Worm (Caenorhabditis elegans): ENCODE results near the gene nfi-1.

nfi-1 gene

DNA sequence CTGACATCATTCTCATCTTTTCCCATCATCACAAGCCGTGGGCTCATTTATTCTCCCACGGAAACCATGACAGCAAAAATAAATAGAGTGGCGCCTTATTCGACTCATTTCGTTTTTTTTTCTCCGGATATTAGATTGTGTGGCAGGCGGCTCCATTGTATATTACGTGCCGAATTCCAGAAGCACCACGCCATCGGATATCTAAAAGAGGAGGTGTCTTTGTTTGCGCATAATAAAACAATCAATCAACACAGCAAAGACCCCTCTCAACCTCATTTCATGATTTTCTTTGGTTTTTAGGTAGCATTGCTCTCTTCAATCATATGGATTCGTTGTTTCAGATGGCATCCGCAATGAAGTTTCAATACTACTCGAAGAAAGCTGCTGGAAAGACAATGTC lies 11.1 kb downstream of the nfi-1 start, which contains the start of gene tph-1:
Gene tph-1, plus strand, starts transcription at position 301 of the 400 bp plus-strand sequence.
- TF ChIP-seq F57C9.4 (tag; optimal IDR thresholded peaks at IDR 0.05) (no peak), ceh-27 (GFP tag; optimal IDR thresholded peaks at IDR 0.05) (no peak), egrh-3 (GFP tag; IDR thresholded peaks at IDR 0.05) (no peak), sdz-38 (tag; optimal IDR thresholded peaks at IDR 0.05) (no peak), cebp-1 (GFP tag; IDR thresholded peaks at IDR 0.05) (no peak), cebp-1 (tag; optimal IDR thresholded peaks at IDR 0.05) (no peak), nfyb-1 (GFP tag; IDR thresholded peaks at IDR 0.05) (no peak)

DNA sequence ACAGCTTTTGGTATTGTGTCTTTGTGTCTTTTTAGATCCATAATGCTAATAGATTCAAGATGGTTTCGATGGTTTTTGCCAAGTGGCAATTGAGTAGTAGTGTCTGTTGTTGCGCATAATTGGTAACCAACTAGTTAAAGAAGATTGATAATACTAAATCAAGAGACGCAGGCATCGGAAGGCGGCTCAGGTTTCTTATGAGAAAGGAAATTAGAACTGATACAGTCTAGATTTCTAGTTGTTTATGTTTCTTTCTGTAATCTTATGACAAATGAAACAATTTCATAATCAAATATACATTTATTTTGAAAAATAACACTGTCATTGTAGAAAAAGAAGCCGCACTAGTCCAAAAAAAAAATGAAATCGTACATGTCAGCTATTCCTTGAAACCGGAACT lies 15.8 kb downstream of the nfi-1 start, which contains the start of gene ZK1290.10:
Gene ZK1290.10, minus strand, starts transcription at position 101 of the 400 bp plus-strand sequence.
- TF ChIP-seq Y56A3A.18 (GFP tag; IDR thresholded peaks at IDR 0.05) (0 out of 2 replicates have a peak, but pooled peaks have one; percentile 32), ztf-6 (GFP tag; IDR thresholded peaks at IDR 0.05) (no peak)

DNA sequence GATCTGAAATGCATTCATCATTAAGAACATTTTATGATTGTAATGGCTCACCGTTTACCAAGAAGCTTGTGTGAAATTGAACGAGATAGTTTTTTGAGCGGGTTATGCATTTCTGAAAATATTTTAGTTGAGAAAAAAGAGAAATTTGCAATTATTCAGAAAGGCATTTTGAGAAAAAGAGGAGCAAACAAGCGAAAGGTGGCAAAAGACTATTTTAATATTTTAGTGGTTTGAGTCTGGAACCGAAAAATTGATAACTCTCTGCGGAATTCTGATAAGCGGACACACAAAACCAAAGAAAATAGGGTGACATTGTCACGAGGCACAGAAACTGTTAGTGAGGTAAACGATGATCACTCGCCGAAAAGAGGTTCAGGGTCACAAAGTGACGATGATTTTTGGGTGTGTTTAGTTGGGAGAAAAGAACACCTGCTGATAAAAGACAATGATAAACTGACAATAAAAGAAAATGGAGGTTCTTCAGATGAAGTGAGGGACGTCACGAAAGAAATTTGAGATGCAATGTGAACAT lies 16.8 kb downstream of the nfi-1 start:
- TF ChIP-seq mxl-1 (tag; optimal IDR thresholded peaks at IDR 0.05) (no peak), egl-44 (GFP tag; IDR thresholded peaks at IDR 0.05) (no peak), Y79H2A.3 (GFP tag; conservative IDR thresholded peaks at IDR 0.05) (no peak), ztf-28 (GFP tag; IDR thresholded peaks at IDR 0.05) (no peak), aptf-2 (GFP tag; conservative IDR thresholded peaks at IDR 0.05) (no peak), D2030.7 (GFP tag; IDR thresholded peaks at IDR 0.05) (no peak), repo-1 (tag; optimal IDR thresholded peaks at IDR 0.05) (no peak), madf-10 (tag; optimal IDR thresholded peaks at IDR 0.05) (peak; percentile 36), nfya-2 (GFP tag; IDR thresholded peaks at IDR 0.05) (no peak), F23B12.7 (tag; optimal IDR thresholded peaks at IDR 0.05; ENCODE audit: insufficient read depth) (no peak), sdz-38 (tag; optimal IDR thresholded peaks at IDR 0.05) (no peak), C06A6.2 (GFP tag; conservative IDR thresholded peaks at IDR 0.05) (no peak), madf-6 (GFP tag; IDR thresholded peaks at IDR 0.05) (no peak), hsf-1 (GFP tag; IDR thresholded peaks at IDR 0.05) (no peak), tlf-1 (GFP tag; optimal IDR thresholded peaks at IDR 0.05) (no peak), athp-1 (tag; optimal IDR thresholded peaks at IDR 0.05) (no peak), nhr-80 (tag; optimal IDR thresholded peaks at IDR 0.05) (peak; percentile 97), ceh-79 (tag; optimal IDR thresholded peaks at IDR 0.05) (no peak), madf-8 (GFP tag; conservative IDR thresholded peaks at IDR 0.05) (no peak), die-1 (tag; optimal IDR thresholded peaks at IDR 0.05) (no peak), egl-18 (GFP tag; IDR thresholded peaks at IDR 0.05) (no peak), akir-1 (GFP tag; optimal IDR thresholded peaks at IDR 0.05) (no peak), let-607 (tag; optimal IDR thresholded peaks at IDR 0.05) (peak in 1 of 2 experiments; percentile 31), F37B4.10 (GFP tag; IDR thresholded peaks at IDR 0.05) (no peak), lag-1 (GFP tag; IDR thresholded peaks at IDR 0.05) (no peak), cebp-2 (GFP tag; IDR thresholded peaks at IDR 0.05) (no peak), ztf-26 (tag; optimal IDR thresholded peaks at IDR 0.05) (no peak), ZK185.1 (tag; optimal IDR thresholded peaks at IDR 0.05; ENCODE audit: poor library complexity, severe bottlenecking) (no peak), ama-1 (optimal IDR thresholded peaks at IDR 0.05) (no peak), ama-1 (GFP tag; optimal IDR thresholded peaks at IDR 0.05) (no peak), K12H6.12 (tag; optimal IDR thresholded peaks at IDR 0.05) (no peak), attf-5 (GFP tag; optimal IDR thresholded peaks at IDR 0.05) (peak; percentile 10), Y53G8AR.9 (GFP tag; conservative IDR thresholded peaks at IDR 0.05) (0 out of 2 replicates have a peak, but pooled peaks have one; percentile 44), tbp1 (GFP tag; optimal IDR thresholded peaks at IDR 0.05) (peak; percentile 46), lsl-1 (GFP tag; optimal IDR thresholded peaks at IDR 0.05) (no peak), rpc-1 (optimal IDR thresholded peaks at IDR 0.05) (no peak), rpc-1 (tag; optimal IDR thresholded peaks at IDR 0.05) (no peak), somi-1 (GFP tag; optimal IDR thresholded peaks at IDR 0.05) (no peak), attf-6 (GFP tag; IDR thresholded peaks at IDR 0.05) (no peak)
